Fruit fly (Drosophila melanogaster) whole organism, embryonic: Measurements from ENCODE around the gene Gcn5.
A peak's percentile ranks its signal among the peaks of the same experiment; 100 is the strongest.

ENCODE experiments used
- Bteb2 ChIP-seq: fragments of 200-800 bp; sonication (Bioruptor generic); optimal IDR thresholded peaks from 2 replicates; lab custom pipeline; 2016; ENCODE audit warnings: missing biosample characterization, missing genetic modification characterization
- CG10209 ChIP-seq: fragments of 200-800 bp; sonication (Bioruptor generic); optimal IDR thresholded peaks from 3 replicates; lab custom pipeline; 2017; ENCODE audit warnings: missing biosample characterization, mild to moderate bottlenecking, missing genetic modification characterization, missing genetic modification reagents
- CG1024 ChIP-seq: fragments of 200-800 bp; sonication (Bioruptor generic); IDR thresholded peaks from 2 replicates; pipeline ENCODE4 v1.3.6; 2022; ENCODE audit warnings: missing biosample characterization, missing genetic modification characterization
- CG11504 ChIP-seq: fragments of 200-800 bp; sonication (Bioruptor generic); optimal IDR thresholded peaks from 3 replicates; lab custom pipeline; 2019; ENCODE audit warnings: missing biosample characterization, mild to moderate bottlenecking, missing genetic modification characterization, moderate library complexity
- CG14441 ChIP-seq: fragments of 200-800 bp; sonication (Bioruptor generic); IDR thresholded peaks from 2 replicates; pipeline ENCODE4 v1.3.6; 2022; ENCODE audit warnings: missing biosample characterization, missing genetic modification characterization
- CG16863 ChIP-seq: fragments of 200-800 bp; sonication (Bioruptor generic); optimal IDR thresholded peaks from 3 replicates; lab custom pipeline; 2016; ENCODE audit warnings: missing biosample characterization, missing genetic modification characterization
- CG18262 ChIP-seq: fragments of 200-800 bp; optimal IDR thresholded peaks from 3 replicates; lab custom pipeline; 2019; ENCODE audit warnings: missing biosample characterization, mild to moderate bottlenecking, missing genetic modification characterization, moderate library complexity
- CG30403 ChIP-seq: fragments of 200-800 bp; sonication (Bioruptor generic); optimal IDR thresholded peaks from 3 replicates; lab custom pipeline; 2016; ENCODE audit warnings: missing biosample characterization, missing genetic modification characterization
- CG31365 ChIP-seq: fragments of 200-800 bp; sonication (Bioruptor generic); optimal IDR thresholded peaks from 2 replicates; lab custom pipeline; 2018; ENCODE audit warnings: missing biosample characterization, mild to moderate bottlenecking, missing genetic modification characterization
- CG31388 ChIP-seq: fragments of 200-800 bp; sonication (Bioruptor generic); optimal IDR thresholded peaks from 2 replicates; lab custom pipeline; 2016; ENCODE audit warnings: missing biosample characterization, missing genetic modification characterization
- CG31441 ChIP-seq: fragments of 200-800 bp; sonication (Bioruptor generic); IDR thresholded peaks from 2 replicates; pipeline ENCODE4 v1.3.6; 2022; ENCODE audit warnings: missing biosample characterization, missing genetic modification characterization
- CG32532 ChIP-seq: fragments of 200-800 bp; sonication (Bioruptor generic); IDR thresholded peaks from 2 replicates; pipeline ENCODE4 v1.3.6; 2022; ENCODE audit warnings: missing biosample characterization, missing genetic modification characterization
- CG3281 ChIP-seq: fragments of 200-800 bp; sonication (Bioruptor generic); optimal IDR thresholded peaks from 3 replicates; lab custom pipeline; 2017; ENCODE audit warnings: missing biosample characterization, mild to moderate bottlenecking, missing genetic modification characterization
- CG34376 ChIP-seq: fragments of 200-800 bp; sonication (Bioruptor generic); optimal IDR thresholded peaks from 2 replicates; lab custom pipeline; 2018; ENCODE audit warnings: missing biosample characterization, mild to moderate bottlenecking, missing genetic modification characterization
- CG6683 ChIP-seq: fragments of 200-800 bp; sonication (Bioruptor generic); optimal IDR thresholded peaks from 2 replicates; lab custom pipeline; 2017; ENCODE audit warnings: missing biosample characterization, mild to moderate bottlenecking, missing genetic modification characterization, missing genetic modification reagents
- CG7745 ChIP-seq: fragments of 200-800 bp; sonication (Bioruptor generic); optimal IDR thresholded peaks from 2 replicates; lab custom pipeline; 2018; ENCODE audit warnings: missing biosample characterization, mild to moderate bottlenecking, missing genetic modification characterization, moderate library complexity
- Dbx ChIP-seq: fragments of 200-800 bp; sonication (Bioruptor generic); IDR thresholded peaks from 3 replicates; pipeline ENCODE4 v1.3.6; 2022; ENCODE audit warnings: missing biosample characterization, missing genetic modification characterization
- Deaf1 ChIP-seq: fragments of 200-800 bp; optimal IDR thresholded peaks from 3 replicates; lab custom pipeline; 2019; ENCODE audit warnings: missing biosample characterization, mild to moderate bottlenecking, missing genetic modification characterization, moderate library complexity
- Fer2 ChIP-seq: fragments of 200-800 bp; sonication (Bioruptor generic); optimal IDR thresholded peaks from 2 replicates; lab custom pipeline; 2018; ENCODE audit warnings: missing biosample characterization, mild to moderate bottlenecking, missing genetic modification characterization, moderate library complexity
- Gsc ChIP-seq: fragments of 200-800 bp; sonication (Bioruptor generic); IDR thresholded peaks from 2 replicates; pipeline ENCODE4 v1.3.6; 2022; ENCODE audit warnings: missing biosample characterization, missing genetic modification characterization
- Gug ChIP-seq: fragments of 200-800 bp; sonication (Bioruptor generic); IDR thresholded peaks from 4 replicates; pipeline ENCODE4 v1.3.6; 2022; ENCODE audit warnings: missing biosample characterization, missing genetic modification characterization
- HLH3B ChIP-seq: fragments of 200-800 bp; sonication (Bioruptor generic); IDR thresholded peaks from 2 replicates; pipeline ENCODE4 v1.3.6; 2022; ENCODE audit warnings: missing biosample characterization, missing genetic modification characterization
- HLH54F ChIP-seq: fragments of 200-800 bp; sonication (Bioruptor generic); optimal IDR thresholded peaks from 3 replicates; lab custom pipeline; 2016; ENCODE audit warnings: missing biosample characterization, missing genetic modification characterization
- Hmx ChIP-seq: fragments of 200-800 bp; sonication (Bioruptor generic); optimal IDR thresholded peaks from 2 replicates; lab custom pipeline; 2016; ENCODE audit warnings: missing biosample characterization, missing genetic modification characterization
- Hr51 ChIP-seq, 2 experiments: fragments of 200-800 bp; sonication (Bioruptor generic); optimal IDR thresholded peaks; 2 replicates in 1 of 2; 3 replicates in 1 of 2; lab custom pipeline; 2016 to 2018; ENCODE audit warnings: missing biosample characterization in 2 of 2, missing genetic modification characterization in 2 of 2, mild to moderate bottlenecking in 1 of 2, moderate library complexity in 1 of 2
- NK7.1 ChIP-seq: fragments of 200-800 bp; sonication (Bioruptor generic); optimal IDR thresholded peaks from 3 replicates; lab custom pipeline; 2016; ENCODE audit warnings: missing biosample characterization, missing genetic modification characterization
- Rfx ChIP-seq: fragments of 200-800 bp; sonication (Bioruptor generic); IDR thresholded peaks from 2 replicates; pipeline ENCODE4 v1.3.6; 2022; ENCODE audit warnings: missing biosample characterization, missing genetic modification characterization
- Stat92E ChIP-seq, 3 experiments: fragments of >200 bp in 2 of 3; fragments of 200-800 bp in 1 of 3; sonication (Bioruptor generic) in 1 of 3; optimal IDR thresholded peaks; 2 replicates each; lab custom pipeline; 2017 to 2019; ENCODE audit warnings: missing biosample characterization in 3 of 3, missing genetic modification characterization in 3 of 3, mild to moderate bottlenecking in 1 of 3, moderate library complexity in 1 of 3
- abd-A ChIP-seq: fragments of 200-800 bp; sonication (Bioruptor generic); optimal IDR thresholded peaks from 3 replicates; lab custom pipeline; 2019; ENCODE audit warnings: missing biosample characterization, mild to moderate bottlenecking, missing genetic modification characterization, moderate library complexity
- caup ChIP-seq: fragments of 200-800 bp; sonication (Bioruptor generic); optimal IDR thresholded peaks from 3 replicates; lab custom pipeline; 2017; ENCODE audit warnings: missing biosample characterization, mild to moderate bottlenecking, missing genetic modification characterization, moderate library complexity; ENCODE audit not compliant: severe bottlenecking
- ci ChIP-seq: fragments of 200-800 bp; sonication (Bioruptor generic); IDR thresholded peaks from 3 replicates; pipeline ENCODE4 v1.3.6; 2022; ENCODE audit warnings: missing biosample characterization, missing genetic modification characterization
- crc ChIP-seq: fragments of 200-800 bp; sonication (Bioruptor generic); optimal IDR thresholded peaks from 2 replicates; lab custom pipeline; 2016; ENCODE audit warnings: missing biosample characterization, missing genetic modification characterization
- disco-r ChIP-seq: fragments of 200-800 bp; sonication (Bioruptor generic); optimal IDR thresholded peaks from 2 replicates; lab custom pipeline; 2016; ENCODE audit warnings: missing biosample characterization, missing genetic modification characterization
- emc ChIP-seq: fragments of 200-800 bp; sonication (Bioruptor generic); optimal IDR thresholded peaks from 2 replicates; lab custom pipeline; 2016; ENCODE audit warnings: missing biosample characterization, missing genetic modification characterization
- ftz-f1 ChIP-seq: fragments of 200-800 bp; sonication (Bioruptor generic); optimal IDR thresholded peaks from 2 replicates; lab custom pipeline; 2016; ENCODE audit warnings: missing biosample characterization, missing genetic modification characterization
- gcm2 ChIP-seq: fragments of 200-800 bp; sonication (Bioruptor generic); optimal IDR thresholded peaks from 2 replicates; lab custom pipeline; 2016; ENCODE audit warnings: missing biosample characterization, missing genetic modification characterization
- gem ChIP-seq: fragments of 200-800 bp; sonication (Bioruptor generic); optimal IDR thresholded peaks from 2 replicates; lab custom pipeline; 2019; ENCODE audit warnings: missing biosample characterization, mild to moderate bottlenecking, missing genetic modification characterization, moderate library complexity
- ind ChIP-seq: fragments of 200-800 bp; sonication (Bioruptor generic); optimal IDR thresholded peaks from 3 replicates; lab custom pipeline; 2016; ENCODE audit warnings: missing biosample characterization, missing genetic modification characterization
- jing ChIP-seq: fragments of 200-800 bp; sonication (Bioruptor generic); optimal IDR thresholded peaks from 2 replicates; lab custom pipeline; 2018; ENCODE audit warnings: missing biosample characterization, mild to moderate bottlenecking, missing genetic modification characterization
- pfk ChIP-seq: fragments of 200-800 bp; sonication (Bioruptor generic); optimal IDR thresholded peaks from 2 replicates; lab custom pipeline; 2018; ENCODE audit warnings: missing biosample characterization, mild to moderate bottlenecking, missing genetic modification characterization, moderate library complexity
- pnt ChIP-seq: fragments of 200-800 bp; sonication (Bioruptor generic); optimal IDR thresholded peaks from 3 replicates; lab custom pipeline; 2016; ENCODE audit warnings: missing biosample characterization, missing genetic modification characterization
- run ChIP-seq: fragments of 200-800 bp; sonication (Bioruptor generic); optimal IDR thresholded peaks from 3 replicates; lab custom pipeline; 2018; ENCODE audit warnings: missing biosample characterization, mild to moderate bottlenecking, missing genetic modification characterization
- salm ChIP-seq: fragments of 200-800 bp; sonication (Bioruptor generic); optimal IDR thresholded peaks from 2 replicates; lab custom pipeline; 2018; ENCODE audit warnings: missing biosample characterization, mild to moderate bottlenecking, missing genetic modification characterization
- sens ChIP-seq: fragments of 200-800 bp; sonication (Bioruptor generic); peaks from one replicate; lab custom pipeline; 2016; ENCODE audit warnings: missing biosample characterization, missing genetic modification characterization
- slp2 ChIP-seq: fragments of 200-800 bp; sonication (Bioruptor generic); optimal IDR thresholded peaks from 2 replicates; lab custom pipeline; 2016; ENCODE audit warnings: missing biosample characterization, missing genetic modification characterization
- so ChIP-seq: fragments of 200-800 bp; sonication (Bioruptor generic); IDR thresholded peaks from 3 replicates; pipeline ENCODE4 v1.3.6; 2022; ENCODE audit warnings: missing biosample characterization, missing genetic modification characterization
- stc ChIP-seq: fragments of 200-800 bp; sonication (Bioruptor generic); IDR thresholded peaks from 2 replicates; pipeline ENCODE4 v1.3.6; 2022; ENCODE audit warnings: missing biosample characterization, missing genetic modification characterization
- tx ChIP-seq: fragments of 200-800 bp; sonication (Bioruptor generic); optimal IDR thresholded peaks from 2 replicates; lab custom pipeline; 2016; ENCODE audit warnings: missing biosample characterization, missing genetic modification characterization
- yki ChIP-seq: fragments of >200 bp; optimal IDR thresholded peaks from 3 replicates; lab custom pipeline; 2018
- zen2 ChIP-seq: fragments of 200-800 bp; sonication (Bioruptor generic); IDR thresholded peaks from 3 replicates; pipeline ENCODE4 v1.3.6; 2022; ENCODE audit warnings: missing biosample characterization, missing genetic modification characterization; ENCODE audit not compliant: partially characterized antibody
- zfh1 ChIP-seq: fragments of 200-800 bp; sonication (Bioruptor generic); IDR thresholded peaks from 3 replicates; pipeline ENCODE4 v1.3.6; 2022; ENCODE audit warnings: missing biosample characterization, missing genetic modification characterization

Gene Gcn5

DNA sequence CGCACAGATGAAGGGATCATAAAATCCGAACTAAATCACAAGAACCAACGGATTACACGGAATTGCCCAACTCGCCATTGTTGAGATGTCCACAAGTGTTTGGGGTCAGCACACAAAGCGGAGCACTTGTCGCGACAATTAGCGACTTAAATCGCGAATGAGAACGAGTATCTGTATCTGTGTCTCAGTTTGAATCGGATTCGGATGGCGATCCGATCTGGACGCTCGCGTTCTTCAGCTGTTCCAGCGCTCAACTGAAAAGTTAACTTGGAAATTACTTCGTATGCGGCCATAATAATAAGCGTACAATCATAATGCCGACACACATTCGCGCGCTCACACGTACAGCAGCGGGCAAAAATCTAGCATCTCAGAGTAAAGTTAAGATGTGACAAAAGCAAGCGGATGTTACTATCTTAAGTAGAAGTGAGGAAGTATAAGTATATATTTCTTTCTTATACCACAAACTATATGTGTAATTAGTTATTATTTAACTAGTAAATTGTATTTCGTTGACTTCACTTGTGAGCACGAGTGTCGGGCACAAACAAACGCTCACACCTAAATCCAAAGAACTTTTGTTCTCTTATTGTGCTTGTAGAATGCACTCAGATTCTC is 33.3 kb downstream of the Gcn5 start, which contains the start of gene CG10660 (continued):
- TF ChIP-seq stc: peak; percentile 90
- TF ChIP-seq Bteb2 (GFP tag; lab: Kevin White, UChicago): peak; percentile 61
- TF ChIP-seq CG14441 (GFP tag; lab: Robert Waterston, UW): peak; percentile 82
- peak; percentile 81 for TF ChIP-seq ind (GFP tag; lab: Kevin White, UChicago)
- peak; percentile 93 for TF ChIP-seq CG11504
- no peak for TF ChIP-seq pfk
- TF ChIP-seq Gug (GFP tag; lab: Robert Waterston, UW): peak; percentile 63; the same call in 2 of the 4 replicates
- TF ChIP-seq Stat92E (GFP tag; optimal IDR thresholded peaks at IDR 0.05; lab: Kevin White, UChicago): peak in 1 of 3 experiments; percentile 52
- peak; percentile 88 for TF ChIP-seq CG10209
- TF ChIP-seq pnt (GFP tag; lab: Kevin White, UChicago): peak; percentile 60
- TF ChIP-seq sens (GFP tag; lab: Kevin White, UChicago): peak; percentile 94
- no peak for TF ChIP-seq emc
- TF ChIP-seq CG3281 (GFP tag; lab: Kevin White, UChicago): peak; percentile 80
- peak; percentile 96 for TF ChIP-seq ci (GFP tag; lab: Robert Waterston, UW)
- peak; percentile 88 for TF ChIP-seq CG30403 (GFP tag; lab: Kevin White, UChicago)
- no peak for TF ChIP-seq yki (lab: Kevin White, UChicago)
- peak; percentile 86 for TF ChIP-seq Rfx (GFP tag; lab: Robert Waterston, UW)
- peak; percentile 89 for TF ChIP-seq run (tag; lab: Kevin White, UChicago)
- TF ChIP-seq CG7745: peak; percentile 12
- peak; percentile 1 for TF ChIP-seq Hmx (GFP tag; lab: Kevin White, UChicago)
- peak; percentile 86 for TF ChIP-seq CG1024
- peak; percentile 54 for TF ChIP-seq NK7.1 (GFP tag; lab: Kevin White, UChicago)
- peak; percentile 93 for TF ChIP-seq CG31441
- TF ChIP-seq disco-r (GFP tag; lab: Kevin White, UChicago): no peak
- TF ChIP-seq zen2 (GFP tag; lab: Robert Waterston, UW): no peak
- peak; percentile 22 for TF ChIP-seq CG34376 (GFP tag; lab: Kevin White, UChicago)
- TF ChIP-seq ftz-f1 (GFP tag; lab: Kevin White, UChicago): no peak
- peak; percentile 92 for TF ChIP-seq HLH3B
- no peak for TF ChIP-seq Fer2 (tag; lab: Kevin White, UChicago)
- TF ChIP-seq so (GFP tag; lab: Robert Waterston, UW): peak; percentile 91
- TF ChIP-seq caup (GFP tag; lab: Kevin White, UChicago): peak; percentile 78
- peak; percentile 94 for TF ChIP-seq gem (tag; lab: Kevin White, UChicago)
- peak; percentile 88 for TF ChIP-seq CG18262 (tag; lab: Kevin White, UChicago)
- TF ChIP-seq CG32532 (GFP tag; lab: Robert Waterston, UW): peak; percentile 79; the same call in 1 of the 2 replicates
- peak; percentile 74 for TF ChIP-seq CG16863
- TF ChIP-seq CG31365: peak; percentile 64
- TF ChIP-seq HLH54F (GFP tag; lab: Kevin White, UChicago): peak; percentile 62
- TF ChIP-seq tx: peak; percentile 39
- peak; percentile 91 for TF ChIP-seq zfh1 (GFP tag; lab: Robert Waterston, UW)
- TF ChIP-seq Dbx: peak; percentile 74
- peak; percentile 56 for TF ChIP-seq CG6683 (GFP tag; lab: Kevin White, UChicago)
- peak; percentile 69 for TF ChIP-seq gcm2
- TF ChIP-seq jing (GFP tag; lab: Kevin White, UChicago): peak; percentile 81
- peak; percentile 71 to 94 for TF ChIP-seq Hr51 (GFP tag; optimal IDR thresholded peaks at IDR 0.05; lab: Kevin White, UChicago)
- TF ChIP-seq abd-A: no peak
- TF ChIP-seq slp2: peak; percentile 68
- TF ChIP-seq salm (tag; lab: Kevin White, UChicago): peak; percentile 90
- TF ChIP-seq crc: peak; percentile 21
- TF ChIP-seq Deaf1 (tag; lab: Kevin White, UChicago): peak; percentile 80
- no peak; the same call in 1 of the 2 replicates for TF ChIP-seq Gsc (GFP tag; lab: Robert Waterston, UW)
- peak; percentile 65 for TF ChIP-seq CG31388 (GFP tag; lab: Kevin White, UChicago)
